Fruit fly (Drosophila melanogaster): ENCODE data around the gene Keap1.

The Keap1 gene

DNA sequence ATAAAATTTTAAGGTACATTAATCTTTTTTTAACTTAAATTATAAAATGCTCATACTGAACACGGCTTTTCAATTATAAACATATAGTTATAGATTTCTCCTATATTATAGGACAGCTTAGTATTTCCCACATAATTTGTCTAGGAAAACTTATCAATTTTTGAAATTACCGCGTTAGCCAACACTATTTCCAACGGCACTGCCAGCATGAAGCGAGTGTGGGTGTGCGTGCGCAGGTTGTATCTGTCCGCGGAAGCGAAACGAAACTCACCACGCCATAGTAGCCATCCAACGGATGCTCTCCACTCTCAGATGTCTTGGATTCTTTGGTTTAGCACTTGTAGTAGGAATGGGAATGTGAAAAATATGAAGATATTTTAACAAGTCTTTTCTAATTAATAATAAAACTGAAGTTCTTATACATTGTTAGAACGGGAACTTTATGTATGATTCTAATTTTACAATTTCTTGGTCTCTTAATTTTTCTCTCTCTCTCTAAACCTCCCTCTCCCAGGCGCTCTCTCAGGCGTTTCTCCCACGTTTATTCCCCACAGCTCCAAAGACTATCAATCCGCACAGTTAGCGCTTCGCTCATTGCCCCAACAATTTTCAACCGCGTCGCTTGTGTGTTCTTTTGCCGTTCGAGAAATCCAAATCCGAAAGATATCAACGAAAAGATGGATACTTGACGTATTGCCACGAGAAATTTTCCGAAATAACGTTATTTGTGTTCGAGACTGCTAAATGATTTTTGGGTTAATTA lies 26.1 kb downstream of the Keap1 start, which contains the start of gene Dad (continued):
- TF ChIP-seq Pdp1 (GFP tag; optimal IDR thresholded peaks at IDR 0.05) (no peak), CG30403 (GFP tag; optimal IDR thresholded peaks at IDR 0.05) (no peak), CG31388 (GFP tag; optimal IDR thresholded peaks at IDR 0.05) (no peak), ind (GFP tag; optimal IDR thresholded peaks at IDR 0.05) (no peak), CG4360 (GFP tag; IDR thresholded peaks at IDR 0.05) (no peak; the same call in 1 of the 2 replicates), CG6175 (GFP tag; IDR thresholded peaks at IDR 0.05) (no peak), Fer1 (GFP tag; optimal IDR thresholded peaks at IDR 0.05) (peak; percentile 29), CG15011 (GFP tag; optimal IDR thresholded peaks at IDR 0.05) (no peak), sima (GFP tag; optimal IDR thresholded peaks at IDR 0.05) (no peak), Kr (GFP tag; optimal IDR thresholded peaks at IDR 0.05) (no peak), CG34422 (GFP tag; IDR thresholded peaks at IDR 0.05) (peak; percentile 48; the same call in 1 of the 3 replicates), CG2199 (GFP tag; IDR thresholded peaks at IDR 0.05) (peak; percentile 11; the same call in 1 of the 3 replicates), CG8765 (GFP tag; IDR thresholded peaks at IDR 0.05) (no peak), Doc3 (GFP tag; IDR thresholded peaks at IDR 0.05; ENCODE audit: partially characterized antibody) (peak; percentile 36; the same call in 1 of the 3 replicates), HmgD (GFP tag; optimal IDR thresholded peaks at IDR 0.05) (no peak), cg (GFP tag; optimal IDR thresholded peaks at IDR 0.05) (no peak), ash1 (GFP tag; optimal IDR thresholded peaks at IDR 0.05) (peak; percentile 82), peb (GFP tag; IDR thresholded peaks at IDR 0.05) (no peak), nerfin-2 (GFP tag; IDR thresholded peaks at IDR 0.05; ENCODE audit: partially characterized antibody) (no peak), CG4617 (GFP tag; optimal IDR thresholded peaks at IDR 0.05; ENCODE audit: borderline replicate concordance) (no peak), Hand (GFP tag; optimal IDR thresholded peaks at IDR 0.05) (peak; percentile 65), nmo (GFP tag; optimal IDR thresholded peaks at IDR 0.05) (no peak), CG13775 (GFP tag; optimal IDR thresholded peaks at IDR 0.05) (peak; percentile 22), GATAe (GFP tag; conservative IDR thresholded peaks at IDR 0.05) (no peak), CG8944 (GFP tag; optimal IDR thresholded peaks at IDR 0.05) (no peak), B-H1 (GFP tag; IDR thresholded peaks at IDR 0.05) (no peak), Fer2 (tag; optimal IDR thresholded peaks at IDR 0.05) (no peak), CG14050 (GFP tag; IDR thresholded peaks at IDR 0.05) (no peak), B-H2 (GFP tag; optimal IDR thresholded peaks at IDR 0.05) (peak; percentile 45), CG1603 (tag; optimal IDR thresholded peaks at IDR 0.05) (peak; percentile 12), Gug (GFP tag; IDR thresholded peaks at IDR 0.05) (no peak), Dad (GFP tag; optimal IDR thresholded peaks at IDR 0.05) (peak; percentile 53), E2f1 (GFP tag; IDR thresholded peaks at IDR 0.05) (no peak), bsh (GFP tag; optimal IDR thresholded peaks at IDR 0.05) (peak in 1 of 2 experiments; percentile 23), kni (GFP tag; optimal IDR thresholded peaks at IDR 0.05) (peak; percentile 41), Meics (GFP tag; optimal IDR thresholded peaks at IDR 0.05) (no peak), HmgZ (tag; optimal IDR thresholded peaks at IDR 0.05) (peak; percentile 33), tap (tag; optimal IDR thresholded peaks at IDR 0.05) (no peak), CG8478 (optimal IDR thresholded peaks at IDR 0.05) (no peak), CG12155 (GFP tag; optimal IDR thresholded peaks at IDR 0.05) (no peak), pzg (GFP tag; optimal IDR thresholded peaks at IDR 0.05) (peak; percentile 44), lilli (GFP tag; optimal IDR thresholded peaks at IDR 0.05) (peak; percentile 17), Jarid2 (GFP tag; optimal IDR thresholded peaks at IDR 0.05) (peak; percentile 94), CG7963 (GFP tag; IDR thresholded peaks at IDR 0.05; ENCODE audit: partially characterized antibody) (no peak), sqz (GFP tag; optimal IDR thresholded peaks at IDR 0.05) (peak; percentile 34), HLHmδ (GFP tag; optimal IDR thresholded peaks at IDR 0.05) (peak; percentile 78), CG15514 (GFP tag; optimal IDR thresholded peaks at IDR 0.05) (peak; percentile 24), CG31365 (tag; optimal IDR thresholded peaks at IDR 0.05) (peak; percentile 36), bbx (GFP tag; IDR thresholded peaks at IDR 0.05; ENCODE audit: partially characterized antibody) (peak; percentile 42; the same call in 1 of the 2 replicates)

Data from whole organism, embryonic.